Worm (Caenorhabditis elegans) whole organism, young adult: ENCODE measurements around the gene C07H6.9.

Experiments used
- F55B11.4 ChIP-seq: sonication (generic microtip); optimal IDR thresholded peaks from 2 replicates; lab custom pipeline; 2016; ENCODE audit warnings: missing compliant biosample characterization, missing genetic modification characterization, borderline replicate concordance; ENCODE audit not compliant: insufficient read depth
- aptf-2 ChIP-seq: fragments of 200-800 bp; sonication (Bioruptor generic); conservative IDR thresholded peaks from 2 replicates; pipeline ENCODE4 v1.3.6; 2022; ENCODE audit warnings: missing genetic modification reagents, missing genetic modification characterization, missing compliant biosample characterization
- dox-1 ChIP-seq: fragments of 200-800 bp; sonication (Bioruptor generic); IDR thresholded peaks from 2 replicates; pipeline ENCODE4 v1.3.6; 2022; ENCODE audit warnings: missing genetic modification reagents, missing genetic modification characterization, missing compliant biosample characterization
- egrh-3 ChIP-seq: fragments of 200-800 bp; sonication (Bioruptor generic); IDR thresholded peaks from 2 replicates; pipeline ENCODE4 v1.3.6; 2022; ENCODE audit warnings: missing genetic modification reagents, missing genetic modification characterization, missing compliant biosample characterization
- let-607 ChIP-seq, 2 experiments: fragments of 200-800 bp in 1 of 2; sonication (Bioruptor generic) in 1 of 2; sonication (generic microtip) in 1 of 2; optimal IDR thresholded peaks; 2 replicates each; lab custom pipeline; 2016 to 2018; ENCODE audit warnings: mild to moderate bottlenecking in 2 of 2, missing compliant biosample characterization in 2 of 2, missing genetic modification characterization in 2 of 2, moderate library complexity in 2 of 2, missing genotype in 1 of 2
- mcd-1 ChIP-seq: fragments of 200-800 bp; sonication (Bioruptor generic); IDR thresholded peaks from 2 replicates; pipeline ENCODE4 v1.3.6; 2022; ENCODE audit warnings: missing genetic modification reagents, missing genetic modification characterization, missing compliant biosample characterization
- nhr-80 ChIP-seq: sonication (generic microtip); optimal IDR thresholded peaks from 2 replicates; lab custom pipeline; 2016; ENCODE audit warnings: missing genetic modification characterization, missing compliant biosample characterization
- unc-62 ChIP-seq: fragments of 150-350 bp; optimal IDR thresholded peaks from 2 replicates; lab custom pipeline; 2014; ENCODE audit warnings: missing biosample characterization, missing genetic modification reagents, missing genetic modification characterization
- ztf-22 ChIP-seq: fragments of 200-800 bp; sonication (Bioruptor generic); optimal IDR thresholded peaks from 2 replicates; lab custom pipeline; 2018; ENCODE audit warnings: mild to moderate bottlenecking, missing genetic modification characterization, moderate library complexity, missing compliant biosample characterization
- ztf-6 ChIP-seq: fragments of 200-800 bp; sonication (Bioruptor generic); IDR thresholded peaks from 2 replicates; pipeline ENCODE4 v1.3.6; 2022; ENCODE audit warnings: missing genetic modification reagents, missing genetic modification characterization, missing compliant biosample characterization

C07H6.9 gene

ce11 chrIII:7453653-7454124 is 45.6 kb downstream of the C07H6.9 start, which contains the start of gene alh-12:
Gene alh-12 (plus strand): TSS chrIII:7454074.
- TF ChIP-seq mcd-1 (GFP tag; lab: Robert Waterston, UW) (no peak), unc-62 (peak; percentile 51), ztf-6 (GFP tag; lab: Robert Waterston, UW) (no peak), ztf-22 (peak; percentile 9), let-607 (tag; optimal IDR thresholded peaks at IDR 0.05; lab: Kevin White, UChicago) (peak in 1 of 2 experiments; percentile 36), nhr-80 (peak; percentile 93), dox-1 (GFP tag; lab: Robert Waterston, UW) (0 out of 2 replicates have a peak, but pooled peaks have one; percentile 30), F55B11.4 (tag; lab: Kevin White, UChicago) (no peak), aptf-2 (GFP tag; lab: Robert Waterston, UW) (no peak)
- TF ChIP-seq, all 124 proteins: peak for 5

ce11 chrIII:7452438-7452837 is 46.8 kb downstream of the C07H6.9 start:
- peak; percentile 89 for TF ChIP-seq egrh-3 (GFP tag; lab: Robert Waterston, UW)
